Worm (Caenorhabditis elegans): ENCODE results near the gene C23H3.2.

DNA sequence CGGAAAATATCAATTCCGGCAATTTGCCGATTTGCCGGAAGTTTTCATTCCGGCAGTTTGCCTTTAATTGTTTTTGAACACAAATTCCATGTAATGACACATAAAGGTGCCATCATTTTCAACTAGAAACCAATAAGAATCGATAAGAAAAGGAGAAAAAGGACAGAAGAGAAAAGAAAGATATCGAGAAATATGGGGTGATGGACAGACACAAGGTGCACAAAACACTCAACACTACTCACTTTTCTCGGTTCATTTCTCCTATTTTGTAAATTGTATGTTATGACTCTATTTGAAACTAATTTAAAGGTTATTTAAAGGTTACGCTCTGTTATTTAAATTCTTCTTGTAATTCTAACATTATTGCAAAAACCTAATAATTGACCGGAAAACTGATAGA is 10.3 kb upstream of the C23H3.2 start:
- TF ChIP-seq unc-62 (GFP tag; optimal IDR thresholded peaks at IDR 0.05 in 1 of 2) = no peak
- no peak for TF ChIP-seq unc-62 (tag; optimal IDR thresholded peaks at IDR 0.05)
- peak; percentile 42 for TF ChIP-seq pqm-1 (tag; optimal IDR thresholded peaks at IDR 0.05)
- TF ChIP-seq nhr-237 (tag; optimal IDR thresholded peaks at IDR 0.05) = no peak
- no peak for TF ChIP-seq ZK546.5 (tag; optimal IDR thresholded peaks at IDR 0.05)
- TF ChIP-seq Y75B8A.6 (GFP tag; IDR thresholded peaks at IDR 0.05) = no peak
- TF ChIP-seq lsy-2 (tag; optimal IDR thresholded peaks at IDR 0.05) = no peak
- no peak for TF ChIP-seq php-3 (GFP tag; IDR thresholded peaks at IDR 0.05)
- no peak for TF ChIP-seq ztf-11 (tag; optimal IDR thresholded peaks at IDR 0.05)
- no peak for TF ChIP-seq mdl-1 (tag; optimal IDR thresholded peaks at IDR 0.05)
- no peak for TF ChIP-seq ama-1 (optimal IDR thresholded peaks at IDR 0.05)
- TF ChIP-seq nhr-11 (tag; optimal IDR thresholded peaks at IDR 0.05) = no peak
- no peak for TF ChIP-seq aha-1 (tag)
- no peak for TF ChIP-seq lin-13 (GFP tag; optimal IDR thresholded peaks at IDR 0.05)
